Worm (Caenorhabditis elegans) whole organism, L4/young adult: Measurements from ENCODE around the gene tctn-1.

Experiments used
- W03F9.2 ChIP-seq: fragments of 150-350 bp; optimal IDR thresholded peaks from 2 replicates; lab custom pipeline; 2014; ENCODE audit warnings: missing biosample characterization, missing genetic modification characterization
- dao-5 ChIP-seq: sonication (generic microtip); optimal IDR thresholded peaks from 2 replicates; lab custom pipeline; 2016; ENCODE audit warnings: missing genotype, missing genetic modification characterization, moderate library complexity, missing compliant biosample characterization
- him-1 ChIP-seq: sonication (generic microtip); optimal IDR thresholded peaks from 2 replicates; lab custom pipeline; 2016; ENCODE audit warnings: missing genotype, missing genetic modification reagents, missing genetic modification characterization, missing compliant biosample characterization

ce11 chrIV:4712376-4712775 lies 35.3 kb downstream of the tctn-1 start, which contains the start of gene yars-2:
- no peak for TF ChIP-seq him-1 (tag; lab: Kevin White, UChicago)
- no peak for TF ChIP-seq dao-5
- TF ChIP-seq W03F9.2 = no peak
